Fruit fly (Drosophila melanogaster) whole organism, wandering third instar larva: ENCODE results near the gene CG1142.

Experiments used
- br ChIP-seq: fragments of 200-800 bp; sonication (Bioruptor generic); optimal IDR thresholded peaks from 2 replicates; lab custom pipeline; 2016; ENCODE audit warnings: missing biosample characterization, missing genetic modification characterization
- lola ChIP-seq: fragments of >200 bp; optimal IDR thresholded peaks from 2 replicates; lab custom pipeline; 2017; ENCODE audit warnings: missing biosample characterization, missing genetic modification characterization
- psq ChIP-seq: fragments of 200-800 bp; sonication (Bioruptor generic); optimal IDR thresholded peaks from 3 replicates; lab custom pipeline; 2017; ENCODE audit warnings: missing biosample characterization, mild to moderate bottlenecking, missing genetic modification characterization, moderate library complexity
- usp ChIP-seq: fragments of >200 bp; optimal IDR thresholded peaks from 2 replicates; lab custom pipeline; 2017; ENCODE audit warnings: missing biosample characterization, missing genetic modification characterization

dm6 chr3R:7471894-7472293, 1.7 kb downstream of the CG1142 start:
- TF ChIP-seq psq (GFP tag; lab: Kevin White, UChicago) (no peak), br (GFP tag; lab: Kevin White, UChicago) (no peak), usp (GFP tag; lab: Kevin White, UChicago) (no peak), lola (GFP tag; lab: Kevin White, UChicago) (no peak)
